Fruit fly (Drosophila melanogaster) whole organism, adult: ENCODE data around the gene ouib.

ENCODE experiments used
- CG11617 ChIP-seq: fragments of 200-800 bp; sonication (Bioruptor generic); optimal IDR thresholded peaks from 2 replicates; lab custom pipeline; 2017; ENCODE audit warnings: mild to moderate bottlenecking, missing biosample characterization, missing genetic modification reagents, missing genetic modification characterization
- CG12768 ChIP-seq: fragments of 200-800 bp; sonication (Bioruptor generic); optimal IDR thresholded peaks from 2 replicates; lab custom pipeline; 2017; ENCODE audit warnings: missing biosample characterization, missing genetic modification characterization, mild to moderate bottlenecking, moderate library complexity, missing genetic modification reagents
- CG14711 ChIP-seq: fragments of 200-800 bp; sonication (Bioruptor generic); optimal IDR thresholded peaks from 2 replicates; lab custom pipeline; 2018; ENCODE audit warnings: missing biosample characterization, mild to moderate bottlenecking, missing genetic modification characterization, moderate library complexity
- CG1620 ChIP-seq: fragments of 200-800 bp; sonication (Bioruptor generic); optimal IDR thresholded peaks from 2 replicates; lab custom pipeline; 2016; ENCODE audit warnings: missing biosample characterization, missing genetic modification characterization
- CG33017 ChIP-seq: fragments of 200-800 bp; sonication (Bioruptor generic); optimal IDR thresholded peaks from 2 replicates; lab custom pipeline; 2018; ENCODE audit warnings: missing biosample characterization, mild to moderate bottlenecking, missing genetic modification characterization, moderate library complexity
- CG5204 ChIP-seq: fragments of 200-800 bp; sonication (Bioruptor generic); optimal IDR thresholded peaks from 2 replicates; lab custom pipeline; 2016; ENCODE audit warnings: missing biosample characterization, missing genetic modification characterization
- CG7045 ChIP-seq: fragments of 200-800 bp; sonication (Bioruptor generic); optimal IDR thresholded peaks from 2 replicates; lab custom pipeline; 2017; ENCODE audit warnings: missing biosample characterization, mild to moderate bottlenecking, missing genetic modification characterization
- CG7101 ChIP-seq: fragments of 200-800 bp; sonication (Bioruptor generic); optimal IDR thresholded peaks from 2 replicates; lab custom pipeline; 2018; ENCODE audit warnings: missing biosample characterization, mild to moderate bottlenecking, missing genetic modification characterization, moderate library complexity
- Clk ChIP-seq: fragments of 200-800 bp; sonication (Bioruptor generic); optimal IDR thresholded peaks from 2 replicates; lab custom pipeline; 2017; ENCODE audit warnings: missing biosample characterization, missing genetic modification characterization
- Crg-1 ChIP-seq: fragments of 200-800 bp; sonication (Bioruptor generic); optimal IDR thresholded peaks from 2 replicates; lab custom pipeline; 2016; ENCODE audit warnings: missing biosample characterization, missing genetic modification characterization
- Hr96 ChIP-seq: fragments of 200-800 bp; sonication (Bioruptor generic); optimal IDR thresholded peaks from 2 replicates; lab custom pipeline; 2016; ENCODE audit warnings: missing biosample characterization, missing genetic modification characterization
- Mnt ChIP-seq: fragments of 200-800 bp; sonication (Bioruptor generic); optimal IDR thresholded peaks from 2 replicates; lab custom pipeline; 2016; ENCODE audit warnings: missing biosample characterization, mild to moderate bottlenecking, missing genetic modification characterization
- bab1 ChIP-seq: fragments of 200-800 bp; sonication (Bioruptor generic); optimal IDR thresholded peaks from 3 replicates; lab custom pipeline; 2019; ENCODE audit warnings: missing biosample characterization, mild to moderate bottlenecking, missing genetic modification characterization, moderate library complexity
- cic ChIP-seq: fragments of 200-800 bp; sonication (Bioruptor generic); optimal IDR thresholded peaks from 2 replicates; lab custom pipeline; 2017; ENCODE audit warnings: missing biosample characterization, mild to moderate bottlenecking, missing genetic modification characterization, moderate library complexity
- cnc ChIP-seq, 2 experiments: fragments of >200 bp; optimal IDR thresholded peaks; 2 replicates each; lab custom pipeline; 2017
- kay ChIP-seq: fragments of 200-800 bp; sonication (Bioruptor generic); peaks from one replicate; lab custom pipeline; 2016; ENCODE audit warnings: missing biosample characterization, missing genetic modification characterization, borderline replicate concordance
- ovo ChIP-seq: fragments of 200-800 bp; sonication (Bioruptor generic); optimal IDR thresholded peaks from 2 replicates; lab custom pipeline; 2016; ENCODE audit warnings: missing biosample characterization, missing genetic modification characterization
- pad ChIP-seq: fragments of 200-800 bp; sonication (Bioruptor generic); optimal IDR thresholded peaks from 3 replicates; lab custom pipeline; 2017; ENCODE audit warnings: missing biosample characterization, missing genetic modification characterization, mild to moderate bottlenecking, moderate library complexity, missing genetic modification reagents
- tj ChIP-seq: fragments of 200-800 bp; sonication (Bioruptor generic); optimal IDR thresholded peaks from 3 replicates; lab custom pipeline; 2017; ENCODE audit warnings: missing biosample characterization, mild to moderate bottlenecking, missing genetic modification characterization, moderate library complexity
- toe ChIP-seq: fragments of 200-800 bp; sonication (Bioruptor generic); optimal IDR thresholded peaks from 2 replicates; lab custom pipeline; 2016; ENCODE audit warnings: missing biosample characterization, missing genetic modification characterization

The ouib gene

DNA sequence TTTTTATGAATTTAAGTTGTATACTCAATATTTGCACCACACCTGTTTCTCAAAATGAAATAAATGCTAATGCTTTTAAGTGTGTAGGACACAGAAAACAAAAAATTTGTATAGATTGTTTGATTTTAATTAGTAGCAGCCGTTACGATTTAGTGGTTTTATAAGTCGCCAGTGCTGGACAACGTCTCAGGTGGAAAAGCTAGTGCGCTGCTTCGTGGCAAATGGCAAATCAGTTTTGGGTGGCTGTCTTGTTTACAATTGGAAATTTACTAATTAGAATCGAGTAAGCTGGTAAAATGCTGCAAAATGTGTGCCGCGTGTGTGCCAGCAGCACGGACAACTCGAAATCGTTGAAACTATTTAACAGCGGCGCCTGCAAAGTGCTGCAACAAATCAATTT is 1.4 kb downstream of the ouib start, which contains the start of gene CG8159:
Gene CG8159, plus strand, starts transcription at position 223 of the 400 bp plus-strand sequence.
- TF ChIP-seq CG7101 (tag; lab: Kevin White, UChicago) (peak; percentile 25), Hr96 (GFP tag; lab: Kevin White, UChicago) (no peak), Mnt (GFP tag; lab: Kevin White, UChicago) (peak; percentile 19)

dm6 chr3R:8729542-8729941 is 4.3 kb downstream of the ouib start, which contains the start of gene ranshi:
TSS of gene ranshi (minus strand) at chr3R:8729693.
- no peak for TF ChIP-seq Crg-1
- peak; percentile 39 for TF ChIP-seq kay (GFP tag; lab: Kevin White, UChicago)

DNA sequence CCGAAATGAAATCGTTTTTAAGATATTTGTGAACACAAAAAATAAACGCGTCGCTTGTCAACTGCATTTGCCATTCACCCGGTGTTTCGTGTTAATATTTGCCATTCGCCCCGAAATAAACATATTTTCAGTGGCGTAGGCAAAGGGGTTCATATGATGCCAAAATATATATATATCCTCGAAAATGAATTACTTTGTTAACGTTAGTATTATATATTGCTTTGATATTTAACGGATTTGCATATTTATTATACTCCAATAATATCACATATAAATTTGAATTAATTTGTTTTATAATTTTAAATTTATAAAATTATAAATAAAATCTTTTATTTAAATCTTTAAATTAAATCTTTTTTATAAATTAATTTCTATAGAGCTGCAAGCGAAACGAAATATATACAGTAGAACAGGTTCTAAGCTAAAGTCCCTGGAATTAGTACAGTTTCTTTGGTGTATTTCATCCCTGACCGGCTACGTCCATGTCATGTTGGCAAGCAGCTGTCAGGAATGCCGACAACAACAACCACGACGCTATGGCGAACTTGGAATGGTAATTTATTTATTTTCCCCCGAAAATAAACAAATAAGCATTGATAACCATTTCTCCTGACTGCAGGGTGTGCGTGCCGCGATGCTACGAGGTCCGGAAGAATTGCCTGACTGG is 6.5 kb downstream of the ouib start, which contains the start of the genes M1BP and CG8202:
Gene M1BP, minus strand, starts transcription at position 102 of the 667 bp plus-strand sequence.
Gene CG8202, plus strand, starts transcription at position 495 of the 667 bp plus-strand sequence.
- peak; percentile 77 for TF ChIP-seq pad (GFP tag; lab: Kevin White, UChicago)
- peak; percentile 53 for TF ChIP-seq Mnt (GFP tag; lab: Kevin White, UChicago)
- TF ChIP-seq cic (GFP tag; lab: Kevin White, UChicago) = peak; percentile 1
- no peak for TF ChIP-seq Hr96 (GFP tag; lab: Kevin White, UChicago)
- peak; percentile 75 for TF ChIP-seq bab1 (GFP tag; lab: Kevin White, UChicago)
- peak; percentile 84 for TF ChIP-seq CG14711 (tag; lab: Kevin White, UChicago)
- TF ChIP-seq CG7101 (tag; lab: Kevin White, UChicago) = peak; percentile 93
- TF ChIP-seq cnc (optimal IDR thresholded peaks at IDR 0.05; lab: Kevin White, UChicago) = no peak
- TF ChIP-seq CG33017 (tag; lab: Kevin White, UChicago) = peak; percentile 90
- peak; percentile 67 for TF ChIP-seq Crg-1
- peak; percentile 76 for TF ChIP-seq tj (GFP tag; lab: Kevin White, UChicago)
- peak; percentile 96 for TF ChIP-seq CG11617 (GFP tag; lab: Kevin White, UChicago)
- TF ChIP-seq CG12768 = peak; percentile 93
- TF ChIP-seq kay (GFP tag; lab: Kevin White, UChicago) = peak; percentile 25
- TF ChIP-seq toe (GFP tag; lab: Kevin White, UChicago) = peak; percentile 74
- TF ChIP-seq CG7045 (GFP tag; lab: Kevin White, UChicago) = peak; percentile 92
- TF ChIP-seq Clk (GFP tag; lab: Kevin White, UChicago) = peak; percentile 1
- no peak for TF ChIP-seq CG5204
- peak; percentile 73 for TF ChIP-seq ovo (GFP tag; lab: Kevin White, UChicago)
- peak; percentile 68 for TF ChIP-seq CG1620 (GFP tag; lab: Kevin White, UChicago)

DNA sequence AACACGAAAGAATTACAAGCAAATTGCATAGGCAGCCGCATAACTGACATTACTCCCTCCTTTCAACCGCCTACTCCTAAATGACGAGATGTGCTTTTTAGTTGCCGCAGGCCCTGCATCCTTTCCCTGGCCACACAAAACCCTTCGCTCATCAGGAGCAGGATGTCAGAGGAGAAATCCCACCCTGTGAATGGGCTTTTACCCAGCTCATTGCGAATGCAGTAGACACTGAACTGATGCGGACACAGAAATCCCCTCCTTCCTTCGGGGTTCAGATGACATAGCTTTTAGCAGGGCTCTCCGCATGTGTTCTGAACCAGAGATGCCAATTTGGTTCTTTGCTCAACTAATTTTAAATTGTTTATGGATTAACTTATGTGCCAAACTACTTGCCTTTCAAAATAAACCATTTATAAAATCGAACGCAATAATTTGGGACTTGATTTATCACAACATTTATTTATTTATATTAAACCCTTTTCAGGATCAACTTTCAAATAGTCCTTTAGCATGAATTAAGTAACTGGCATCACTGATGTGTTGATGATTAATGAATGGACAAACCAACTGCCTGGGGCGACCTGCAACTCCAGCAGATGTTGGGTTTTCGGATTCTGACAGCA is 14.0 kb downstream of the ouib start:
- TF ChIP-seq bab1 (GFP tag; lab: Kevin White, UChicago) (no peak), cic (GFP tag; lab: Kevin White, UChicago) (no peak), Hr96 (GFP tag; lab: Kevin White, UChicago) (no peak), CG7045 (GFP tag; lab: Kevin White, UChicago) (no peak)

dm6 chr3R:8740118-8740517 is 14.8 kb downstream of the ouib start:
- TF ChIP-seq Clk (GFP tag; lab: Kevin White, UChicago) (no peak), kay (GFP tag; lab: Kevin White, UChicago) (peak; percentile 55), ovo (GFP tag; lab: Kevin White, UChicago) (no peak), cic (GFP tag; lab: Kevin White, UChicago) (no peak), CG14711 (tag; lab: Kevin White, UChicago) (no peak), tj (GFP tag; lab: Kevin White, UChicago) (no peak), pad (GFP tag; lab: Kevin White, UChicago) (no peak)

dm6 chr3R:8741248-8741647 is 16.0 kb downstream of the ouib start:
- TF ChIP-seq CG14711 (tag; lab: Kevin White, UChicago) (no peak), kay (GFP tag; lab: Kevin White, UChicago) (no peak), pad (GFP tag; lab: Kevin White, UChicago) (no peak), CG7101 (tag; lab: Kevin White, UChicago) (no peak), CG33017 (tag; lab: Kevin White, UChicago) (no peak), CG7045 (GFP tag; lab: Kevin White, UChicago) (no peak), CG1620 (GFP tag; lab: Kevin White, UChicago) (no peak), cnc (optimal IDR thresholded peaks at IDR 0.05; lab: Kevin White, UChicago) (no peak), Crg-1 (no peak), CG11617 (GFP tag; lab: Kevin White, UChicago) (no peak), toe (GFP tag; lab: Kevin White, UChicago) (no peak), tj (GFP tag; lab: Kevin White, UChicago) (no peak), Clk (GFP tag; lab: Kevin White, UChicago) (no peak), ovo (GFP tag; lab: Kevin White, UChicago) (no peak), CG12768 (no peak), CG5204 (no peak), Mnt (GFP tag; lab: Kevin White, UChicago) (no peak)
